Worm (Caenorhabditis elegans): ENCODE data around the gene mrpl-41.

Gene mrpl-41

ce11 chrII:288705-289205, at the start of gene mrpl-41:
mrpl-41 (plus strand) TSS chrII:288939.
- TF ChIP-seq ztf-1 (GFP tag; conservative IDR thresholded peaks at IDR 0.05) (no peak), Y55F3AM.14 (GFP tag; optimal IDR thresholded peaks at IDR 0.05) (peak; percentile 12)

DNA sequence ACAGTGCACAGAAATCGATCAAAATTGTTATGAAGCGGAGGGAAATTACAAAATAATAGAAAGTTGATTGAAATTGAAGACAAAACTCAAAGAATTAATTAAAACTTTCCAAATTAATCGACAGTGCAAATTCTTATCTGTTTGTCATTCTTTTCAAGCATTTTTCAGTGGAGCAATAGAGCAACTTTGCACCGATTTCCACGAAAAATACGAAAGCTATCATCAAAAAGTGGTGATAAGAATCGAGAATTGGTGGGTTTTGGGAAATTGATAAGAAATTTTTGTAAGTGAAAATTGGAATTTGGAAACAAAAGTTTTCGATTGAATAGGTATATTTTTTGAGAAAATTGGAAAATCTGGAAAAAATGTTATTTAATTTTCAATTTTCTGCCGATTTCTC, 48.7 kb upstream of the mrpl-41 start:
- peak; percentile 95 for TF ChIP-seq fos-1 (tag; optimal IDR thresholded peaks at IDR 0.05)
- TF ChIP-seq crh-2 (tag; optimal IDR thresholded peaks at IDR 0.05): peak; percentile 47
- TF ChIP-seq nhr-237 (tag; optimal IDR thresholded peaks at IDR 0.05): no peak
- TF ChIP-seq skn-1 (tag; optimal IDR thresholded peaks at IDR 0.05): peak; percentile 88
- TF ChIP-seq lin-39 (tag; optimal IDR thresholded peaks at IDR 0.05): no peak
- peak; percentile 18 for TF ChIP-seq gmeb-1 (tag; optimal IDR thresholded peaks at IDR 0.05)
- no peak for TF ChIP-seq nhr-21 (tag; optimal IDR thresholded peaks at IDR 0.05)

ce11 chrII:247736-248135, 41.0 kb upstream of the mrpl-41 start:
- no peak for TF ChIP-seq fos-1 (tag; optimal IDR thresholded peaks at IDR 0.05)
- no peak for TF ChIP-seq sma-9 (GFP tag; optimal IDR thresholded peaks at IDR 0.05)
- TF ChIP-seq sma-9 (tag; optimal IDR thresholded peaks at IDR 0.05): no peak
- no peak for TF ChIP-seq snpc-4 (tag; optimal IDR thresholded peaks at IDR 0.05)
- no peak for TF ChIP-seq nhr-12 (tag; optimal IDR thresholded peaks at IDR 0.05)
- no peak for TF ChIP-seq ama-1 (optimal IDR thresholded peaks at IDR 0.05)
- TF ChIP-seq R02D3.7 (tag; optimal IDR thresholded peaks at IDR 0.05): no peak
- TF ChIP-seq mbf-1 (tag; optimal IDR thresholded peaks at IDR 0.05): no peak
- no peak for TF ChIP-seq ztf-11 (tag; optimal IDR thresholded peaks at IDR 0.05)
- TF ChIP-seq nhr-10 (tag; optimal IDR thresholded peaks at IDR 0.05): no peak
- no peak for TF ChIP-seq unc-55 (GFP tag; optimal IDR thresholded peaks at IDR 0.05)
- no peak for TF ChIP-seq nhr-23 (tag; optimal IDR thresholded peaks at IDR 0.05)

DNA sequence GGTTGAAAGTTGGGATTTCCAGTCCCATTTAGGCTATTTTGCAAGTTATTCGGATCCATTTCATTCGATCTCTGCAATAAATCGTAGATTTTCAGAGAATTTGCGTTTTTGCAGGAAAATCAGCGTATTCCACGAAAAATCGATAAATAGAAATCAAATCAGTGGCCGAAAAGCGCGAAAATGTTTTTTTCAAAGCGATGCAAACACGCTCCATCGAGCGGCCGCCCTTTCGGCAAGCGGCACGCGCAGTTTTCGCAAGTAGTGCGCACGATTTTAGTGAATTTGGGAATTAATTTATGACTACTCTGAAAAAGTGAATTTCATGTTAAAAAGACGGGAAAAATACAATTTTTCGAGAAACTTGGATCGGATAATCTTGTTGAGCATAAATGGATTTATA, 33.6 kb upstream of the mrpl-41 start:
- TF ChIP-seq unc-55 (GFP tag; optimal IDR thresholded peaks at IDR 0.05): peak; percentile 99
- TF ChIP-seq ZK546.5 (tag; optimal IDR thresholded peaks at IDR 0.05): peak; percentile 69
- TF ChIP-seq zag-1 (tag; optimal IDR thresholded peaks at IDR 0.05): peak; percentile 85
- TF ChIP-seq unc-39 (tag; optimal IDR thresholded peaks at IDR 0.05): no peak
- TF ChIP-seq lsy-2 (tag; optimal IDR thresholded peaks at IDR 0.05): peak; percentile 90 to 95
- peak; percentile 97 for TF ChIP-seq F13H6.1 (tag; optimal IDR thresholded peaks at IDR 0.05)
- TF ChIP-seq crh-2 (tag; optimal IDR thresholded peaks at IDR 0.05): peak; percentile 96
- peak; percentile 58 for TF ChIP-seq ztf-11 (tag; optimal IDR thresholded peaks at IDR 0.05)
- TF ChIP-seq nhr-25 (tag; optimal IDR thresholded peaks at IDR 0.05): peak; percentile 95
- peak; percentile 95 for TF ChIP-seq skn-1 (tag; optimal IDR thresholded peaks at IDR 0.05)
- no peak for TF ChIP-seq elt-1 (tag; optimal IDR thresholded peaks at IDR 0.05)
- peak; percentile 46 to 67 for TF ChIP-seq mdl-1 (tag; optimal IDR thresholded peaks at IDR 0.05)
- peak; percentile 63 for TF ChIP-seq nhr-10 (tag; optimal IDR thresholded peaks at IDR 0.05)
- peak; percentile 95 for TF ChIP-seq gmeb-1 (tag; optimal IDR thresholded peaks at IDR 0.05)
- peak; percentile 92 for TF ChIP-seq nhr-21 (tag; optimal IDR thresholded peaks at IDR 0.05)
- peak; percentile 55 for TF ChIP-seq ceh-16 (tag; optimal IDR thresholded peaks at IDR 0.05)
- peak; percentile 96 for TF ChIP-seq sma-9 (GFP tag; optimal IDR thresholded peaks at IDR 0.05)
- TF ChIP-seq sma-9 (tag; optimal IDR thresholded peaks at IDR 0.05): no peak
- TF ChIP-seq elt-3 (tag; optimal IDR thresholded peaks at IDR 0.05): no peak
- peak; percentile 72 for TF ChIP-seq Y55F3AM.14 (GFP tag; optimal IDR thresholded peaks at IDR 0.05)
- no peak for TF ChIP-seq nhr-23 (tag; optimal IDR thresholded peaks at IDR 0.05)
- TF ChIP-seq blmp-1 (tag; optimal IDR thresholded peaks at IDR 0.05; ENCODE audit: insufficient read depth): peak; percentile 70
- no peak for TF ChIP-seq peb-1 (tag; optimal IDR thresholded peaks at IDR 0.05)
- TF ChIP-seq sem-4 (tag; optimal IDR thresholded peaks at IDR 0.05): peak; percentile 89
- no peak for TF ChIP-seq lin-39 (tag; optimal IDR thresholded peaks at IDR 0.05)
- no peak for TF ChIP-seq nhr-11 (tag; optimal IDR thresholded peaks at IDR 0.05)
- no peak for TF ChIP-seq ztf-1 (GFP tag; conservative IDR thresholded peaks at IDR 0.05)
- TF ChIP-seq snpc-4 (tag; optimal IDR thresholded peaks at IDR 0.05): peak; percentile 91
- TF ChIP-seq aly-2 (tag; optimal IDR thresholded peaks at IDR 0.05): no peak
- no peak for TF ChIP-seq alr-1 (tag; optimal IDR thresholded peaks at IDR 0.05)
- peak; percentile 84 for TF ChIP-seq ztf-4 (tag; optimal IDR thresholded peaks at IDR 0.05)
- peak; percentile 97 for TF ChIP-seq lin-13 (GFP tag; optimal IDR thresholded peaks at IDR 0.05)
- TF ChIP-seq nhr-6 (tag; optimal IDR thresholded peaks at IDR 0.05): peak; percentile 90
- peak; percentile 90 for TF ChIP-seq egl-27 (tag; optimal IDR thresholded peaks at IDR 0.05)
- TF ChIP-seq ceh-82 (tag; optimal IDR thresholded peaks at IDR 0.05): peak; percentile 89
- TF ChIP-seq nhr-12 (tag; optimal IDR thresholded peaks at IDR 0.05): no peak
- TF ChIP-seq C34F6.9 (tag; optimal IDR thresholded peaks at IDR 0.05): peak; percentile 97
- TF ChIP-seq fos-1 (tag; optimal IDR thresholded peaks at IDR 0.05): peak; percentile 90
- TF ChIP-seq mab-5 (tag; optimal IDR thresholded peaks at IDR 0.05): peak; percentile 96
- TF ChIP-seq ama-1 (optimal IDR thresholded peaks at IDR 0.05): no peak
- peak; percentile 7 for TF ChIP-seq mbf-1 (tag; optimal IDR thresholded peaks at IDR 0.05)
- peak; percentile 75 for TF ChIP-seq nhr-237 (tag; optimal IDR thresholded peaks at IDR 0.05)
- TF ChIP-seq R02D3.7 (tag; optimal IDR thresholded peaks at IDR 0.05): peak; percentile 61
- TF ChIP-seq unc-62 (GFP tag; optimal IDR thresholded peaks at IDR 0.05): no peak
- TF ChIP-seq lin-11 (tag; optimal IDR thresholded peaks at IDR 0.05): peak; percentile 98
